Worm (Caenorhabditis elegans) whole organism, L1 larva: ENCODE data around the gene C50F4.8.

ENCODE experiments used
- C04F5.9 ChIP-seq: sonication (generic microtip); optimal IDR thresholded peaks from 2 replicates; lab custom pipeline; 2016; ENCODE audit warnings: missing genetic modification characterization, missing compliant biosample characterization
- C34B4.2 ChIP-seq: sonication (generic microtip); optimal IDR thresholded peaks from 2 replicates; lab custom pipeline; 2017; ENCODE audit warnings: mild to moderate bottlenecking, missing genetic modification characterization, missing compliant biosample characterization
- F16B12.6 ChIP-seq: fragments of 150-350 bp; optimal IDR thresholded peaks from 2 replicates; lab custom pipeline; 2014; ENCODE audit warnings: missing biosample characterization, missing genetic modification characterization
- aha-1 ChIP-seq: fragments of 150-350 bp; optimal IDR thresholded peaks from 2 replicates; lab custom pipeline; 2014; ENCODE audit warnings: missing biosample characterization, missing genetic modification characterization
- alr-1 ChIP-seq: fragments of 200-800 bp; sonication (Bioruptor generic); optimal IDR thresholded peaks from 2 replicates; lab custom pipeline; 2018; ENCODE audit warnings: borderline replicate concordance, mild to moderate bottlenecking, missing genetic modification characterization, missing compliant biosample characterization
- ama-1 ChIP-seq: fragments of 150-350 bp; optimal IDR thresholded peaks from 2 replicates; lab custom pipeline; 2014
- blmp-1 ChIP-seq: fragments of 150-350 bp; optimal IDR thresholded peaks from 2 replicates; lab custom pipeline; 2014; ENCODE audit warnings: missing biosample characterization, missing genetic modification characterization
- ceh-63 ChIP-seq: fragments of 200-800 bp; sonication (Bioruptor generic); optimal IDR thresholded peaks from 2 replicates; lab custom pipeline; 2018; ENCODE audit warnings: mild to moderate bottlenecking, missing genetic modification characterization, missing compliant biosample characterization
- ceh-8 ChIP-seq: fragments of 200-800 bp; sonication (Bioruptor generic); optimal IDR thresholded peaks from 2 replicates; lab custom pipeline; 2018; ENCODE audit warnings: mild to moderate bottlenecking, missing genetic modification characterization, moderate library complexity, missing compliant biosample characterization
- ceh-82 ChIP-seq, 3 experiments: fragments of 150-350 bp in 1 of 3; sonication (generic microtip) in 2 of 3; optimal IDR thresholded peaks; 2 replicates each; lab custom pipeline; 2014 to 2017; ENCODE audit warnings: missing biosample characterization in 3 of 3, missing genetic modification characterization in 3 of 3
- ceh-90 ChIP-seq: sonication (generic microtip); optimal IDR thresholded peaks from 2 replicates; lab custom pipeline; 2016; ENCODE audit warnings: missing genetic modification characterization, missing compliant biosample characterization
- ces-1 ChIP-seq: fragments of 150-350 bp; optimal IDR thresholded peaks from 2 replicates; lab custom pipeline; 2014; ENCODE audit warnings: missing biosample characterization, missing genetic modification reagents, missing genetic modification characterization
- dpl-1 ChIP-seq, 3 experiments: fragments of 150-350 bp in 2 of 3; sonication (generic microtip) in 1 of 3; optimal IDR thresholded peaks; 2 replicates each; lab custom pipeline; 2014 to 2017; ENCODE audit warnings: missing biosample characterization in 3 of 3, missing genetic modification characterization in 3 of 3, missing genetic modification reagents in 3 of 3
- efl-1 ChIP-seq, 4 experiments: fragments of 150-350 bp; optimal IDR thresholded peaks in 3 of 4; peaks in 1 of 4; 1 replicate in 1 of 4; 2 replicates in 3 of 4; lab custom pipeline; 2014; ENCODE audit warnings: missing biosample characterization in 2 of 4, missing genetic modification characterization in 2 of 4, missing genetic modification reagents in 2 of 4
- efl-3 ChIP-seq: fragments of 200-800 bp; sonication (Bioruptor generic); optimal IDR thresholded peaks from 2 replicates; lab custom pipeline; 2018; ENCODE audit warnings: mild to moderate bottlenecking, missing genetic modification characterization, missing compliant biosample characterization
- elt-2 ChIP-seq: sonication (generic microtip); optimal IDR thresholded peaks from 2 replicates; lab custom pipeline; 2016; ENCODE audit warnings: missing genetic modification characterization, mild to moderate bottlenecking, inconsistent platforms, missing compliant biosample characterization, missing genetic modification reagents
- fkh-10 ChIP-seq: sonication (generic microtip); optimal IDR thresholded peaks from 2 replicates; lab custom pipeline; 2017; ENCODE audit warnings: missing biosample characterization, missing genetic modification reagents, missing genetic modification characterization
- fkh-8 ChIP-seq: sonication (generic microtip); optimal IDR thresholded peaks from 2 replicates; lab custom pipeline; 2016; ENCODE audit warnings: mild to moderate bottlenecking, missing genetic modification characterization, missing compliant biosample characterization
- fos-1 ChIP-seq: fragments of 150-350 bp; optimal IDR thresholded peaks from 2 replicates; lab custom pipeline; 2014; ENCODE audit warnings: missing biosample characterization, missing genetic modification characterization
- grh-1 ChIP-seq: fragments of 200-800 bp; sonication (Bioruptor generic); IDR thresholded peaks from 2 replicates; pipeline ENCODE4 v1.3.6; 2022; ENCODE audit warnings: missing genetic modification reagents, missing genetic modification characterization, missing compliant biosample characterization
- hlh-4 ChIP-seq: sonication (generic microtip); optimal IDR thresholded peaks from 2 replicates; lab custom pipeline; 2016; ENCODE audit warnings: mild to moderate bottlenecking, missing genetic modification characterization, missing compliant biosample characterization
- jun-1 ChIP-seq: fragments of 150-350 bp; optimal IDR thresholded peaks from 2 replicates; lab custom pipeline; 2014; ENCODE audit warnings: missing biosample characterization, missing genetic modification reagents, missing genetic modification characterization
- lin-14 ChIP-seq: fragments of 200-800 bp; sonication (Bioruptor generic); optimal IDR thresholded peaks from 2 replicates; lab custom pipeline; 2018; ENCODE audit warnings: mild to moderate bottlenecking, missing genetic modification characterization, moderate library complexity, missing compliant biosample characterization
- lin-39 ChIP-seq: fragments of 150-350 bp; optimal IDR thresholded peaks from 2 replicates; lab custom pipeline; 2014; ENCODE audit warnings: missing biosample characterization, missing genetic modification reagents, missing genetic modification characterization
- lir-3 ChIP-seq: sonication (generic microtip); optimal IDR thresholded peaks from 2 replicates; lab custom pipeline; 2016; ENCODE audit warnings: mild to moderate bottlenecking, missing genetic modification characterization, moderate library complexity, missing compliant biosample characterization; ENCODE audit not compliant: poor library complexity
- lsy-2 ChIP-seq, 2 experiments: fragments of 150-350 bp; optimal IDR thresholded peaks; 2 replicates each; lab custom pipeline; 2014; ENCODE audit warnings: missing biosample characterization in 2 of 2, missing genetic modification characterization in 2 of 2
- mab-9 ChIP-seq: fragments of 200-800 bp; sonication (Bioruptor generic); IDR thresholded peaks from 2 replicates; pipeline ENCODE4 v1.3.6; 2022; ENCODE audit warnings: missing genetic modification reagents, missing genetic modification characterization, missing compliant biosample characterization
- mdl-1 ChIP-seq, 2 experiments: fragments of 150-350 bp; optimal IDR thresholded peaks; 2 replicates each; lab custom pipeline; 2014 to 2017; ENCODE audit warnings: missing biosample characterization in 2 of 2, missing genetic modification characterization in 2 of 2, inconsistent platforms in 1 of 2
- nhr-11 ChIP-seq: fragments of 150-350 bp; optimal IDR thresholded peaks from 2 replicates; lab custom pipeline; 2014; ENCODE audit warnings: missing biosample characterization, missing genetic modification characterization
- nhr-12 ChIP-seq: sonication (generic microtip); optimal IDR thresholded peaks from 2 replicates; lab custom pipeline; 2017; ENCODE audit warnings: missing biosample characterization, missing genetic modification characterization
- nhr-28 ChIP-seq: fragments of 150-350 bp; optimal IDR thresholded peaks from 2 replicates; lab custom pipeline; 2014; ENCODE audit warnings: missing biosample characterization, missing genetic modification characterization
- nhr-47 ChIP-seq: sonication (generic microtip); optimal IDR thresholded peaks from 2 replicates; lab custom pipeline; 2016; ENCODE audit warnings: mild to moderate bottlenecking, missing genetic modification characterization, moderate library complexity, missing compliant biosample characterization
- nhr-76 ChIP-seq: sonication (generic microtip); optimal IDR thresholded peaks from 2 replicates; lab custom pipeline; 2017; ENCODE audit warnings: missing biosample characterization, missing genetic modification characterization
- nhr-84 ChIP-seq: sonication (generic microtip); optimal IDR thresholded peaks from 2 replicates; lab custom pipeline; 2017; ENCODE audit warnings: missing biosample characterization, missing genetic modification characterization
- nhr-85 ChIP-seq: sonication (generic microtip); peaks from one replicate; lab custom pipeline; 2016; ENCODE audit warnings: missing genetic modification characterization, inconsistent platforms, missing compliant biosample characterization
- nhr-90 ChIP-seq: sonication (generic microtip); optimal IDR thresholded peaks from 2 replicates; lab custom pipeline; 2016; ENCODE audit warnings: mild to moderate bottlenecking, missing genetic modification characterization, missing compliant biosample characterization; ENCODE audit not compliant: poor library complexity
- pag-3 ChIP-seq: sonication (generic microtip); optimal IDR thresholded peaks from 2 replicates; lab custom pipeline; 2017; ENCODE audit warnings: missing genetic modification characterization, mild to moderate bottlenecking, missing compliant biosample characterization, antibody characterized with exemption, borderline replicate concordance; ENCODE audit not compliant: insufficient read depth
- pqm-1 ChIP-seq: sonication (generic microtip); optimal IDR thresholded peaks from 3 replicates; lab custom pipeline; 2017; ENCODE audit warnings: missing biosample characterization, missing genetic modification characterization
- snpc-4 ChIP-seq: fragments of 150-350 bp; optimal IDR thresholded peaks from 2 replicates; lab custom pipeline; 2014; ENCODE audit warnings: missing biosample characterization, missing genetic modification characterization
- snu-23 ChIP-seq: sonication (generic microtip); optimal IDR thresholded peaks from 2 replicates; lab custom pipeline; 2016; ENCODE audit warnings: missing genetic modification characterization, missing compliant biosample characterization
- sox-4 ChIP-seq: sonication (generic microtip); optimal IDR thresholded peaks from 2 replicates; lab custom pipeline; 2016; ENCODE audit warnings: missing genetic modification characterization, missing compliant biosample characterization
- sptf-1 ChIP-seq: fragments of 150-350 bp; optimal IDR thresholded peaks from 2 replicates; lab custom pipeline; 2014; ENCODE audit warnings: missing biosample characterization, missing genetic modification characterization
- sup-37 ChIP-seq: fragments of 200-800 bp; sonication (Bioruptor generic); optimal IDR thresholded peaks from 2 replicates; lab custom pipeline; 2018; ENCODE audit warnings: mild to moderate bottlenecking, missing genetic modification characterization, missing compliant biosample characterization
- swsn-7 ChIP-seq: sonication (generic microtip); optimal IDR thresholded peaks from 2 replicates; lab custom pipeline; 2016; ENCODE audit warnings: missing genetic modification characterization, missing compliant biosample characterization
- tbx-2 ChIP-seq: sonication (generic microtip); optimal IDR thresholded peaks from 2 replicates; lab custom pipeline; 2016; ENCODE audit warnings: missing genetic modification characterization, missing compliant biosample characterization
- tlp-1 ChIP-seq: fragments of 150-350 bp; optimal IDR thresholded peaks from 2 replicates; lab custom pipeline; 2014; ENCODE audit warnings: missing biosample characterization, missing genetic modification characterization
- unc-130 ChIP-seq: fragments of 150-350 bp; optimal IDR thresholded peaks from 2 replicates; lab custom pipeline; 2017; ENCODE audit warnings: missing biosample characterization, missing genetic modification characterization, inconsistent platforms
- unc-30 ChIP-seq: sonication (generic microtip); optimal IDR thresholded peaks from 2 replicates; lab custom pipeline; 2017; ENCODE audit warnings: missing biosample characterization, missing genetic modification characterization
- unc-62 ChIP-seq: fragments of 150-350 bp; optimal IDR thresholded peaks from 2 replicates; lab custom pipeline; 2014; ENCODE audit warnings: missing biosample characterization, missing genetic modification reagents, missing genetic modification characterization
- unc-98 ChIP-seq: fragments of 200-800 bp; sonication (Bioruptor generic); IDR thresholded peaks from 2 replicates; pipeline ENCODE4 v1.3.6; 2022; ENCODE audit warnings: missing genetic modification characterization, missing compliant biosample characterization
- zag-1 ChIP-seq: fragments of 150-350 bp; optimal IDR thresholded peaks from 2 replicates; lab custom pipeline; 2014; ENCODE audit warnings: missing biosample characterization, missing genetic modification characterization
- ztf-11 ChIP-seq, 2 experiments: sonication (generic microtip); optimal IDR thresholded peaks; 2 replicates each; lab custom pipeline; 2016 to 2017; ENCODE audit warnings: missing genetic modification characterization in 2 of 2, missing biosample characterization in 1 of 2, missing compliant biosample characterization in 1 of 2

C50F4.8 gene

ce11 chrV:9546860-9547269 lies 28.2 kb upstream of the C50F4.8 start, which contains the start of gene his-37 (continued):
- TF ChIP-seq dpl-1 (GFP tag; optimal IDR thresholded peaks at IDR 0.05; lab: Kevin White, UChicago) (peak; percentile 83 to 89 (median 85)), lsy-2 (tag; optimal IDR thresholded peaks at IDR 0.05; lab: Kevin White, UChicago) (peak; percentile 95 to 97), mdl-1 (tag; optimal IDR thresholded peaks at IDR 0.05; lab: Kevin White, UChicago) (peak; percentile 30 to 97), nhr-47 (tag; lab: Kevin White, UChicago) (peak; percentile 99), C04F5.9 (peak; percentile 86), zag-1 (tag; lab: Kevin White, UChicago) (peak; percentile 91), hlh-4 (tag; lab: Kevin White, UChicago) (no peak), fkh-8 (peak; percentile 100), unc-98 (GFP tag; lab: Robert Waterston, UW) (peak; percentile 38; the same call in 1 of the 2 replicates), sptf-1 (tag; lab: Kevin White, UChicago) (no peak), grh-1 (GFP tag; lab: Robert Waterston, UW) (peak; percentile 98), lin-14 (peak; percentile 100), nhr-11 (tag; lab: Kevin White, UChicago) (peak; percentile 97), nhr-28 (peak; percentile 65), snpc-4 (peak; percentile 93), fkh-10 (GFP tag; lab: Kevin White, UChicago) (peak; percentile 99), jun-1 (peak; percentile 99), alr-1 (no peak), aha-1 (tag; lab: Kevin White, UChicago) (peak; percentile 47), nhr-84 (tag; lab: Kevin White, UChicago) (peak; percentile 60), pag-3 (tag; lab: Kevin White, UChicago) (peak; percentile 17), efl-3 (GFP tag; lab: Kevin White, UChicago) (peak; percentile 27), lir-3 (tag; lab: Kevin White, UChicago) (peak; percentile 92), tbx-2 (tag; lab: Kevin White, UChicago) (peak; percentile 98), ceh-63 (GFP tag; lab: Kevin White, UChicago) (peak; percentile 43), ceh-82 (tag; optimal IDR thresholded peaks at IDR 0.05; lab: Kevin White, UChicago) (peak; percentile 97 to 99 (median 99)), ceh-90 (tag; lab: Kevin White, UChicago) (peak; percentile 22), ces-1 (GFP tag; lab: Kevin White, UChicago) (peak; percentile 2), nhr-90 (tag; lab: Kevin White, UChicago) (peak; percentile 99), unc-62 (GFP tag; lab: Kevin White, UChicago) (peak; percentile 88), swsn-7 (peak; percentile 100), F16B12.6 (tag; lab: Kevin White, UChicago) (peak; percentile 76), sup-37 (peak; percentile 92), nhr-12 (tag; lab: Kevin White, UChicago) (peak; percentile 63), blmp-1 (tag; lab: Kevin White, UChicago) (peak; percentile 96), nhr-85 (tag; lab: Kevin White, UChicago) (peak; percentile 99), unc-130 (peak; percentile 99), tlp-1 (tag; lab: Kevin White, UChicago) (no peak), sox-4 (peak; percentile 97), elt-2 (tag; lab: Kevin White, UChicago) (peak; percentile 92), ama-1 (peak; percentile 90), snu-23 (GFP tag; lab: Kevin White, UChicago) (peak; percentile 99), lin-39 (tag; lab: Kevin White, UChicago) (peak; percentile 90), ztf-11 (tag; optimal IDR thresholded peaks at IDR 0.05; lab: Kevin White, UChicago) (peak in 1 of 2 experiments; percentile 89), pqm-1 (tag; lab: Kevin White, UChicago) (peak; percentile 85), nhr-76 (tag; lab: Kevin White, UChicago) (peak; percentile 94), ceh-8 (peak; percentile 96), unc-30 (tag; lab: Kevin White, UChicago) (no peak), mab-9 (peak; percentile 93), C34B4.2 (tag; lab: Kevin White, UChicago) (peak; percentile 62), efl-1 (optimal IDR thresholded peaks at IDR 0.05; lab: Kevin White, UChicago) (peak; percentile 93 to 96), efl-1 (GFP tag; optimal IDR thresholded peaks at IDR 0.05 in 1 of 2; lab: Kevin White, UChicago) (peak; percentile 81 to 99), fos-1 (tag; lab: Kevin White, UChicago) (peak; percentile 97)
